Fruit fly (Drosophila melanogaster): ENCODE results near the gene CG43390.

CG43390 gene

DNA sequence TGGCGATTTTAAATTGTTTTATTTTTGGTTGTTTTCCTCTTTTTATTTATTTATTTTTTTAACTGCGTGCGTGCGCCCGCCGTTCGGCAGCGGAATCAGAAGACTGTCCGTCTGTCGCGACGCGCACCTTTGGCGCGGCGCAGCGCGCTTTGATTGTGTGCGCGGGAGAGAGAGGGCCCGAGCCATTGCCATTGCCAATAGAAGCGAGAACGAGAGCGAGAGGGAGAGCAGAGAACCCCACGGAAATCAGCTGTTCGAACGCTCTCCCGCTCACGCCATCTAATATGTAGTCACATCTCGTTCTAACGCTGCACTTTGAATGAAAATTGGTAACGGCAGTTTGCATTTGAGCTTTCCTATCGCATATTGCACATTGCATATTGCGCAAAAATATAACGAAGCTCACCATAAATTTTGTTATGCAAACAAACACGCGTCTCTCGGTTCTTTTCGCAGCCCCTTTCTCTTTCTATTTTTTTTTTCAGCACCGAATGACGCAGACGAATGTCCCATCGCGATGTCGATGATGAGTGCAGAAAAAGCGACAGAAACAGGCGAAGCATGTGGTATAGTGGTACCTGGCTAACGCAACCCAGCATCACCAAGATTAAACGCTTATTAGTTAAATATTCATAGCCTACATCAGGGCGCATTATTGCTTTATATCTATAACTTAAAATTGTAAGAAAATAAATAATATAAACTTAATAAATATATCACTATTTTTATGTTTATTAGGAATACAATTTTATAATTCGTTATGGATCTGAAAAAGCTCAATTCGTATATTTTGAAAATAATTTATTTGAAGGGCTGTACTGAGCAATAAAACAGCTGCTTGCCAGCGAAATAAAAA, 45.1 kb downstream of the CG43390 start:
- peak; percentile 49 for TF ChIP-seq CG12768 (GFP tag; optimal IDR thresholded peaks at IDR 0.05)
- TF ChIP-seq cic (GFP tag; optimal IDR thresholded peaks at IDR 0.05): peak; percentile 44
- no peak for TF ChIP-seq CG11617 (GFP tag; optimal IDR thresholded peaks at IDR 0.05)
- TF ChIP-seq kay (GFP tag; ENCODE audit: borderline replicate concordance): peak; percentile 97
- peak; percentile 71 for TF ChIP-seq ovo (GFP tag; optimal IDR thresholded peaks at IDR 0.05)
- no peak for TF ChIP-seq bab1 (GFP tag; optimal IDR thresholded peaks at IDR 0.05)
- TF ChIP-seq CG7045 (GFP tag; optimal IDR thresholded peaks at IDR 0.05): no peak
- TF ChIP-seq Clk (GFP tag; optimal IDR thresholded peaks at IDR 0.05): peak; percentile 61
- no peak for TF ChIP-seq CG14711 (tag; optimal IDR thresholded peaks at IDR 0.05)
- TF ChIP-seq CG1620 (GFP tag; optimal IDR thresholded peaks at IDR 0.05): peak; percentile 55
- TF ChIP-seq Crg-1 (GFP tag; optimal IDR thresholded peaks at IDR 0.05): no peak
- peak; percentile 23 for TF ChIP-seq CG33017 (tag; optimal IDR thresholded peaks at IDR 0.05)
- no peak for TF ChIP-seq Hr96 (GFP tag; optimal IDR thresholded peaks at IDR 0.05)
- peak; percentile 70 for TF ChIP-seq tj (GFP tag; optimal IDR thresholded peaks at IDR 0.05)
- TF ChIP-seq Mnt (GFP tag; optimal IDR thresholded peaks at IDR 0.05): peak; percentile 20
- TF ChIP-seq CG5204 (GFP tag; optimal IDR thresholded peaks at IDR 0.05): no peak
- TF ChIP-seq CG7101 (tag; optimal IDR thresholded peaks at IDR 0.05): no peak
- TF ChIP-seq toe (GFP tag; optimal IDR thresholded peaks at IDR 0.05): peak; percentile 18

DNA sequence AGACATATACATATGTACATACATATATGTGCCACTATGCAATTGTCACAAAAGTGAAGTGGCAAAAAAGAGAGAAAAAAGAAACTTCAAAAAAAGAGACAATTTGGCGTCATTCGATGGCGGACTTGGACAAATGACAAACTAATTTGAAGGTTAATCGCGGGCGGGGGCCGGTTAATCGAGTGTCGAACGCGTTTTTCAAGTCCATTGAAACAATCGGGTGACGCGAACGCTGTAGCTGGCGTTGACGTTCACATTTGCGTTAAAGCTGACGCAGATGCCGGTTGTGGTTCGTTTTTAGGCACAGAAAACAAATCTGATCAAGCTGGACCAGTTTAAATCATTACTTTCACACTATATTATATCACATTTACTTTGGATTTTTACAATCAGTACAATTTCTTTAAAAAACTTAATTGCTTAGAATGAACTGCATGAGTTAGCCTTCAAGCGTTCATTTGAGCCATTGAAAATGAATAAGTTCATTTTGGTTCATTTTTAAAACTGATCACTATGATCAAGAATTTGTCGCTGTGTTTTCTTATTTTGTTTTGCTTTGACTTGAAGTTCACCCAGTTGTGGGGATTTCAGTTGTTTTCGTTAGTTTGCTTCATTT, 45.9 kb downstream of the CG43390 start:
- TF ChIP-seq Crg-1 (GFP tag; optimal IDR thresholded peaks at IDR 0.05): no peak
- TF ChIP-seq CG33017 (tag; optimal IDR thresholded peaks at IDR 0.05): no peak
- no peak for TF ChIP-seq toe (GFP tag; optimal IDR thresholded peaks at IDR 0.05)
- TF ChIP-seq bab1 (GFP tag; optimal IDR thresholded peaks at IDR 0.05): no peak
- no peak for TF ChIP-seq cnc (optimal IDR thresholded peaks at IDR 0.05)
- TF ChIP-seq CG12768 (GFP tag; optimal IDR thresholded peaks at IDR 0.05): no peak
- TF ChIP-seq kay (GFP tag; ENCODE audit: borderline replicate concordance): no peak
- TF ChIP-seq Clk (GFP tag; optimal IDR thresholded peaks at IDR 0.05): no peak
- TF ChIP-seq Hr96 (GFP tag; optimal IDR thresholded peaks at IDR 0.05): no peak
- no peak for TF ChIP-seq CG7101 (tag; optimal IDR thresholded peaks at IDR 0.05)

DNA sequence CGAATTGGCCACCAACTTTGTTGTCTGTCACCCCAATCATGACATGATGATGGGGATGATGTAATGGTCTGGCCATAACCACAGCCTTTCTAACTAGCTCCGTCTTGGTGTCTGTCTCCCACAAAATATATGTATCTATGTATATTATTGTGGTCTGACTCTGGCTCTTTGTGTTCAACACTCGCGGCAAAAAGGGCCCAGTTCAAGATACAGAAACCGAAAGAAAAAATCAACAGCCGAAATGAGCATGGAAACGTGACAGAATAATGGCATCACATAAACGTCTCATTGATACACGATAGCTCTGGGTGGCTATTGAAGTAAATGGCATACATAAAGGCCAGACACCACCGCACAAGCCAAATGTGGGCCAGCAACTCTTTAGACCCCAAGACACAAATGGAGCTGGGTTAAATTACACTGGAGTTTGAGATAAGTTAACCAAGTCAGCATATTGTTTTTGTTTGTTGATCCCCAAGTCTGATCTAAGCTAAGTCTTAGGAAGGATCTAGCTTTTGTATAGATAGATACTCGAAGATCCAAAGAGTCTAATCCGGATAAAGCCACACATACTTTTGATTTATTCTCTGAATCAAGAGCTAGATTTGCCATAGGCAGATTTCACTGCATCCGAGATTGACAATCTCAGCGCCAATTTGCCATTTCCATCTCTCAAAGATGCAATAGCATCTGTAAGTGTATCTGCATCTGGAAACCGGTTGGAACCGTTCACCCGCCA, 47.6 kb downstream of the CG43390 start:
- TF ChIP-seq bab1 (GFP tag; optimal IDR thresholded peaks at IDR 0.05): no peak
- peak; percentile 47 for TF ChIP-seq tj (GFP tag; optimal IDR thresholded peaks at IDR 0.05)

DNA sequence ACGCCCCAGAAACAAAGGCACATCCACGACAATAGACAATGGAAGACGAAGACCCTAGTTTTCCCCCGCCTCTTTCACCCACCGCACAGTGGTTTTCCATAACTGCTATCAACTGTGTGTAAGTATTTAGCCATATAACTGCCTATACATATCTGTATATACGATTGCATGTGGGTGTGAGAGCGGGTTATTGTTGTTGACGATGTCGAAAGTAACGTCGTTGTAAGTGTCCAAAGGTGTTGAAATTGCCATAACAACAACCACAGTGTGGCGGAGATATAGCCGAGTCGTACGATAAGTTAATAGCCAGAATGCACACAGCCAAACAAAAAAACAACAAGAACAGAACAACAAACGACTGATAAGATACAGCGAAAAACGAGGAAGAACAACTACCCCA, 48.5 kb downstream of the CG43390 start:
- TF ChIP-seq Crg-1 (GFP tag; optimal IDR thresholded peaks at IDR 0.05): no peak
- TF ChIP-seq bab1 (GFP tag; optimal IDR thresholded peaks at IDR 0.05): no peak
- no peak for TF ChIP-seq pad (GFP tag; optimal IDR thresholded peaks at IDR 0.05)
- peak; percentile 79 for TF ChIP-seq cic (GFP tag; optimal IDR thresholded peaks at IDR 0.05)
- TF ChIP-seq kay (GFP tag; ENCODE audit: borderline replicate concordance): peak; percentile 23
- no peak for TF ChIP-seq cnc (optimal IDR thresholded peaks at IDR 0.05)
- no peak for TF ChIP-seq toe (GFP tag; optimal IDR thresholded peaks at IDR 0.05)
- TF ChIP-seq CG33017 (tag; optimal IDR thresholded peaks at IDR 0.05): peak; percentile 30
- TF ChIP-seq CG1620 (GFP tag; optimal IDR thresholded peaks at IDR 0.05): no peak
- peak; percentile 22 for TF ChIP-seq Mnt (GFP tag; optimal IDR thresholded peaks at IDR 0.05)
- TF ChIP-seq tj (GFP tag; optimal IDR thresholded peaks at IDR 0.05): no peak
- peak; percentile 69 for TF ChIP-seq CG12768 (GFP tag; optimal IDR thresholded peaks at IDR 0.05)
- peak; percentile 4 for TF ChIP-seq Clk (GFP tag; optimal IDR thresholded peaks at IDR 0.05)
- TF ChIP-seq CG14711 (tag; optimal IDR thresholded peaks at IDR 0.05): no peak

DNA sequence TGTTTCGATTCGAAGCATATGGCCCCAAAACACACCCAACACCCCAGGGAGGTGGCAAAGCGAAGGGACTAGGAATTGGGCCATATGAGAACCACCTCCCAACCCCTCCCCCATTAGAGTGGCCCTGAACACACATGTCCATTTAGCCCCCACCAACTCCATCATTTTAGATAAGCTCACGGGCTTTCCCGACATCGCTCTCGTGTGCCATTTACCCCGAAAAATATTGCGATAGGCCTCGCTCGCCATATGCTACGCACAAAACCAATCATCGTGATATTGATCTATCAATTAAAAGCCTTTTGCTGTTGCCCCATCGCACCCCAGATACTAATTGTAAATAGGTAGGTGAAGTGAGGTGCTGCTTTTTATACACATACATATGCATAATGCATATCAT, 49.4 kb downstream of the CG43390 start:
- no peak for TF ChIP-seq cic (GFP tag; optimal IDR thresholded peaks at IDR 0.05)

Measured in whole organism, adult.